Fruit fly (Drosophila melanogaster) Kc167 (cell line): ENCODE data around the gene ND-B18.

Experiments
- Sin3A ChIP-seq: fragments of >200 bp; optimal IDR thresholded peaks from 2 replicates; lab custom pipeline; 2018; ENCODE audit warnings: missing external identifiers
- insv ChIP-seq: fragments of >200 bp; optimal IDR thresholded peaks from 3 replicates; lab custom pipeline; 2018; ENCODE audit warnings: missing external identifiers
- psq ChIP-seq: fragments of >200 bp; optimal IDR thresholded peaks from 2 replicates; lab custom pipeline; 2017; ENCODE audit warnings: missing external identifiers
- ttk ChIP-seq: sonication (Bioruptor generic); optimal IDR thresholded peaks from 2 replicates; lab custom pipeline; 2017; ENCODE audit warnings: missing external identifiers

dm6 chrX:15048713-15049112, 14.8 kb upstream of the ND-B18 start:
- TF ChIP-seq ttk (lab: Kevin White, UChicago) = no peak
- no peak for TF ChIP-seq Sin3A (lab: Kevin White, UChicago)
- no peak for TF ChIP-seq insv
- TF ChIP-seq psq (lab: Kevin White, UChicago) = no peak
